Worm (Caenorhabditis elegans) whole organism, midembryonic: ENCODE results near the gene sra-28.

ENCODE experiments used
- cog-1 ChIP-seq: sonication (generic microtip); optimal IDR thresholded peaks from 2 replicates; lab custom pipeline; 2016; ENCODE audit warnings: missing genetic modification characterization, missing compliant biosample characterization
- flt-1 ChIP-seq: fragments of 200-800 bp; sonication (Bioruptor generic); IDR thresholded peaks from 2 replicates; pipeline ENCODE4 v1.3.6; 2022; ENCODE audit warnings: missing genetic modification characterization, missing compliant biosample characterization
- klf-2 ChIP-seq: fragments of 200-800 bp; sonication (Bioruptor generic); conservative IDR thresholded peaks from 2 replicates; pipeline ENCODE4 v1.3.6; 2022; ENCODE audit warnings: missing genetic modification reagents, missing genetic modification characterization, missing compliant biosample characterization
- med-1 ChIP-seq: sonication (generic microtip); optimal IDR thresholded peaks from 2 replicates; lab custom pipeline; 2017; ENCODE audit warnings: missing genetic modification characterization, mild to moderate bottlenecking, missing compliant biosample characterization, antibody characterized with exemption, missing genetic modification reagents; ENCODE audit not compliant: insufficient read depth
- ref-1 ChIP-seq: fragments of 200-800 bp; sonication (Bioruptor generic); conservative IDR thresholded peaks from 2 replicates; pipeline ENCODE4 v1.3.6; 2022; ENCODE audit warnings: missing genetic modification reagents, missing genetic modification characterization, missing compliant biosample characterization
- tab-1 ChIP-seq: fragments of 200-800 bp; sonication (Bioruptor generic); IDR thresholded peaks from 2 replicates; pipeline ENCODE4 v1.3.6; 2022; ENCODE audit warnings: missing genetic modification characterization, missing compliant biosample characterization
- ztf-23 ChIP-seq: fragments of 200-800 bp; sonication (Bioruptor generic); IDR thresholded peaks from 2 replicates; pipeline ENCODE4 v1.3.6; 2022; ENCODE audit warnings: missing genetic modification reagents, missing genetic modification characterization, missing compliant biosample characterization
- ztf-29 ChIP-seq: fragments of 200-800 bp; sonication (Bioruptor generic); IDR thresholded peaks from 2 replicates; pipeline ENCODE4 v1.3.6; 2022; ENCODE audit warnings: missing genetic modification reagents, missing genetic modification characterization, missing compliant biosample characterization

DNA sequence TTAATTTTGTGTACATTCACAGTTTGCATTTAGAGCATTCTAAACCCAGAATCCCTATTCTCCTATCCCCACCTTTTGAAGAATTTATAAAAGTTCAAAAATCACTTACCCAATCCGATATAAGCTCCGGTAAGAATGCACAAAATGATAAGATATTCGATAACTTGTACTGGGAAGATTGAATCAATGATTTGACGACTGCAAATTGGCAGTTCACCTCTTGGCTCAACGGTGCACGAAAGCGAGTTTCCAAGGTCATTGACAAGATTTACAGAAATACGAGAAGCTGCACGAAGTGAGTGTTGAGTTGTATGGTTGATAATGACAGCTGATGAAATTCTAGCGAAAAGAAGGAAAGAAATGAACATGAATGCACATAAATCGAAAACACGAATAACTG is 13.3 kb downstream of the sra-28 start:
- TF ChIP-seq ref-1: no peak
- no peak for TF ChIP-seq flt-1 (GFP tag; lab: Robert Waterston, UW)
- no peak for TF ChIP-seq med-1 (GFP tag; lab: Kevin White, UChicago)
- TF ChIP-seq tab-1 (GFP tag; lab: Robert Waterston, UW): no peak
- TF ChIP-seq klf-2 (GFP tag; lab: Robert Waterston, UW): no peak
- no peak for TF ChIP-seq cog-1 (tag; lab: Kevin White, UChicago)
- TF ChIP-seq ztf-23 (GFP tag; lab: Robert Waterston, UW): no peak
- no peak for TF ChIP-seq ztf-29
